Worm (Caenorhabditis elegans) whole organism, late embryonic: ENCODE results near the gene nlp-35.

Experiments
- C38D4.7 ChIP-seq: fragments of 200-800 bp; sonication (Bioruptor generic); optimal IDR thresholded peaks from 2 replicates; lab custom pipeline; 2018; ENCODE audit warnings: mild to moderate bottlenecking, missing genetic modification characterization, moderate library complexity, missing compliant biosample characterization
- ama-1 ChIP-seq: fragments of 150-350 bp; optimal IDR thresholded peaks from 2 replicates; lab custom pipeline; 2014
- ceh-2 ChIP-seq: sonication (generic microtip); optimal IDR thresholded peaks from 2 replicates; lab custom pipeline; 2016; ENCODE audit warnings: missing genotype, missing genetic modification characterization, missing compliant biosample characterization
- ceh-24 ChIP-seq: sonication (generic microtip); optimal IDR thresholded peaks from 2 replicates; lab custom pipeline; 2016; ENCODE audit warnings: mild to moderate bottlenecking, missing genetic modification characterization, missing compliant biosample characterization
- ceh-30 ChIP-seq: fragments of 150-350 bp; optimal IDR thresholded peaks from 2 replicates; lab custom pipeline; 2014; ENCODE audit warnings: missing biosample characterization, missing genetic modification characterization
- gmeb-2 ChIP-seq: sonication (generic microtip); optimal IDR thresholded peaks from 2 replicates; lab custom pipeline; 2016; ENCODE audit warnings: missing genetic modification characterization, inconsistent platforms, missing compliant biosample characterization
- lin-11 ChIP-seq: fragments of 200-800 bp; sonication (Bioruptor generic); optimal IDR thresholded peaks from 2 replicates; lab custom pipeline; 2018; ENCODE audit warnings: mild to moderate bottlenecking, missing genetic modification characterization, missing compliant biosample characterization
- nhr-11 ChIP-seq: fragments of 150-350 bp; optimal IDR thresholded peaks from 2 replicates; lab custom pipeline; 2014; ENCODE audit warnings: missing biosample characterization, missing genetic modification characterization
- odd-2 ChIP-seq: sonication (generic microtip); optimal IDR thresholded peaks from 2 replicates; lab custom pipeline; 2017; ENCODE audit warnings: antibody characterized with exemption, mild to moderate bottlenecking, missing genetic modification characterization, missing compliant biosample characterization
- pag-3 ChIP-seq: sonication (generic microtip); optimal IDR thresholded peaks from 2 replicates; lab custom pipeline; 2016; ENCODE audit warnings: missing compliant biosample characterization, missing genetic modification characterization, borderline replicate concordance
- pha-4 ChIP-seq: fragments of 150-350 bp; optimal IDR thresholded peaks from 2 replicates; lab custom pipeline; 2018; ENCODE audit warnings: missing biosample characterization, missing genetic modification reagents, missing genetic modification characterization
- pqm-1 ChIP-seq: sonication (generic microtip); optimal IDR thresholded peaks from 2 replicates; lab custom pipeline; 2016; ENCODE audit warnings: missing genetic modification characterization, missing compliant biosample characterization
- pros-1 ChIP-seq: fragments of 150-350 bp; optimal IDR thresholded peaks from 2 replicates; lab custom pipeline; 2014; ENCODE audit warnings: missing biosample characterization, missing genetic modification reagents, missing genetic modification characterization
- tbx-2 ChIP-seq: sonication (generic microtip); optimal IDR thresholded peaks from 2 replicates; lab custom pipeline; 2016; ENCODE audit warnings: missing genetic modification characterization, missing compliant biosample characterization

ce11 chrIV:9518608-9519007 lies at the start of gene nlp-35:
- TF ChIP-seq pqm-1 (no peak), ceh-2 (tag; lab: Kevin White, UChicago) (no peak), nhr-11 (no peak), odd-2 (tag; lab: Kevin White, UChicago) (no peak), ama-1 (lab: Kevin White, UChicago) (no peak), C38D4.7 (GFP tag; lab: Kevin White, UChicago) (no peak), tbx-2 (no peak), pros-1 (tag; lab: Kevin White, UChicago) (no peak), gmeb-2 (tag; lab: Kevin White, UChicago) (no peak), lin-11 (tag; lab: Kevin White, UChicago) (no peak), ceh-30 (tag; lab: Kevin White, UChicago) (no peak), ceh-24 (no peak), pha-4 (tag; lab: Kevin White, UChicago) (no peak), pag-3 (tag; lab: Kevin White, UChicago) (no peak)
